Fruit fly (Drosophila melanogaster) whole organism, wandering third instar larva: ENCODE data around the gene Gr92a.

Experiments used
- CG32264 ChIP-seq: fragments of 200-800 bp; sonication (Bioruptor generic); optimal IDR thresholded peaks from 2 replicates; lab custom pipeline; 2016; ENCODE audit warnings: missing biosample characterization, missing genetic modification characterization
- CG9705 ChIP-seq: fragments of 200-800 bp; sonication (Bioruptor generic); optimal IDR thresholded peaks from 2 replicates; lab custom pipeline; 2018; ENCODE audit warnings: missing biosample characterization, mild to moderate bottlenecking, missing genetic modification characterization
- Dfd ChIP-seq: fragments of >200 bp; optimal IDR thresholded peaks from 2 replicates; lab custom pipeline; 2017; ENCODE audit warnings: missing biosample characterization, missing genetic modification characterization
- Dif ChIP-seq: fragments of 200-275, 200-300 bp; sonication (Bioruptor generic); optimal IDR thresholded peaks from 2 replicates; lab custom pipeline; 2018; ENCODE audit warnings: missing biosample characterization, missing genetic modification characterization; ENCODE audit not compliant: partially characterized antibody
- GATAd ChIP-seq: sonication (Bioruptor generic); optimal IDR thresholded peaks from 2 replicates; lab custom pipeline; 2016; ENCODE audit warnings: missing biosample characterization, missing genetic modification characterization
- HLH106 ChIP-seq: fragments of 200-800 bp; optimal IDR thresholded peaks from 3 replicates; lab custom pipeline; 2019; ENCODE audit warnings: missing biosample characterization, mild to moderate bottlenecking, missing genetic modification characterization, moderate library complexity
- Hnf4 ChIP-seq: fragments of 200-800 bp; sonication (Bioruptor generic); optimal IDR thresholded peaks from 2 replicates; lab custom pipeline; 2016; ENCODE audit warnings: missing biosample characterization, mild to moderate bottlenecking, missing genetic modification characterization
- Jra ChIP-seq: sonication (Bioruptor generic); optimal IDR thresholded peaks from 2 replicates; lab custom pipeline; 2016; ENCODE audit warnings: missing biosample characterization, missing genetic modification characterization
- Mio ChIP-seq: sonication (Bioruptor generic); optimal IDR thresholded peaks from 2 replicates; lab custom pipeline; 2016; ENCODE audit warnings: missing biosample characterization, missing genetic modification characterization
- Myc ChIP-seq: fragments of >200 bp; optimal IDR thresholded peaks from 2 replicates; lab custom pipeline; 2017
- N ChIP-seq: fragments of >200 bp; optimal IDR thresholded peaks from 2 replicates; lab custom pipeline; 2018; ENCODE audit warnings: missing biosample characterization, missing external identifiers, missing genetic modification characterization
- OdsH ChIP-seq: fragments of 200-800 bp; sonication (Bioruptor generic); optimal IDR thresholded peaks from 2 replicates; lab custom pipeline; 2016; ENCODE audit warnings: missing biosample characterization, mild to moderate bottlenecking, missing genetic modification characterization
- Sp1 ChIP-seq: fragments of 200-800 bp; sonication (Bioruptor generic); optimal IDR thresholded peaks from 3 replicates; lab custom pipeline; 2019; ENCODE audit warnings: missing biosample characterization, mild to moderate bottlenecking, missing genetic modification characterization, moderate library complexity
- Vsx2 ChIP-seq: fragments of 200-300, 225-300 bp; sonication (Bioruptor generic); optimal IDR thresholded peaks from 2 replicates; lab custom pipeline; 2018; ENCODE audit warnings: missing biosample characterization, missing genetic modification characterization; ENCODE audit not compliant: partially characterized antibody
- dl ChIP-seq, 2 experiments: fragments of 175-275, 200-275 bp in 1 of 2; fragments of 200-275 bp in 1 of 2; sonication (Bioruptor generic); optimal IDR thresholded peaks; lab custom pipeline; 2018; ENCODE audit warnings: mild to moderate bottlenecking in 2 of 2, missing biosample characterization in 2 of 2, missing genetic modification characterization in 2 of 2, moderate library complexity in 2 of 2; ENCODE audit not compliant: partially characterized antibody in 2 of 2, insufficient read depth in 1 of 2
- dmrt93B ChIP-seq: fragments of 200-800 bp; sonication (Bioruptor generic); optimal IDR thresholded peaks from 2 replicates; lab custom pipeline; 2018; ENCODE audit warnings: missing biosample characterization, mild to moderate bottlenecking, missing genetic modification characterization
- dsf ChIP-seq: sonication (Bioruptor generic); optimal IDR thresholded peaks from 2 replicates; lab custom pipeline; 2016; ENCODE audit warnings: missing biosample characterization, missing genetic modification characterization, borderline replicate concordance
- foxo ChIP-seq, 2 experiments: fragments of 200-800 bp; sonication (Bioruptor generic); optimal IDR thresholded peaks; 2 replicates in 1 of 2; 3 replicates in 1 of 2; lab custom pipeline; 2016 to 2017; ENCODE audit warnings: missing biosample characterization in 2 of 2, missing genetic modification characterization in 2 of 2
- fru ChIP-seq: fragments of 200-800 bp; sonication (Bioruptor generic); optimal IDR thresholded peaks from 3 replicates; lab custom pipeline; 2016; ENCODE audit warnings: missing biosample characterization, mild to moderate bottlenecking, missing genetic modification characterization
- h ChIP-seq: fragments of 200-800 bp; sonication (Bioruptor generic); optimal IDR thresholded peaks from 3 replicates; lab custom pipeline; 2016; ENCODE audit warnings: missing biosample characterization, mild to moderate bottlenecking, missing genetic modification characterization
- jim ChIP-seq: fragments of 175-275, 200-325 bp; sonication (Bioruptor generic); optimal IDR thresholded peaks from 2 replicates; lab custom pipeline; 2016; ENCODE audit warnings: missing biosample characterization, mild to moderate bottlenecking, missing genetic modification characterization
- lola ChIP-seq: fragments of >200 bp; optimal IDR thresholded peaks from 2 replicates; lab custom pipeline; 2017; ENCODE audit warnings: missing biosample characterization, missing genetic modification characterization
- pan ChIP-seq: fragments of >200 bp; optimal IDR thresholded peaks from 2 replicates; lab custom pipeline; 2017
- psq ChIP-seq: fragments of 200-800 bp; sonication (Bioruptor generic); optimal IDR thresholded peaks from 3 replicates; lab custom pipeline; 2017; ENCODE audit warnings: missing biosample characterization, mild to moderate bottlenecking, missing genetic modification characterization, moderate library complexity
- rgr ChIP-seq: fragments of 200-800 bp; sonication (Bioruptor generic); optimal IDR thresholded peaks from 3 replicates; lab custom pipeline; 2016; ENCODE audit warnings: missing biosample characterization, mild to moderate bottlenecking, missing genetic modification characterization
- sage ChIP-seq: fragments of 200-800 bp; sonication (Bioruptor generic); optimal IDR thresholded peaks from 2 replicates; lab custom pipeline; 2016; ENCODE audit warnings: missing biosample characterization, mild to moderate bottlenecking, missing genetic modification characterization
- tai ChIP-seq: sonication (Bioruptor generic); optimal IDR thresholded peaks from 2 replicates; lab custom pipeline; 2016; ENCODE audit warnings: missing biosample characterization, missing genetic modification characterization
- usp ChIP-seq: fragments of >200 bp; optimal IDR thresholded peaks from 2 replicates; lab custom pipeline; 2017; ENCODE audit warnings: missing biosample characterization, missing genetic modification characterization
- woc ChIP-seq: sonication (Bioruptor generic); optimal IDR thresholded peaks from 2 replicates; lab custom pipeline; 2016; ENCODE audit warnings: missing biosample characterization, mild to moderate bottlenecking, missing genetic modification characterization

Gr92a gene

DNA sequence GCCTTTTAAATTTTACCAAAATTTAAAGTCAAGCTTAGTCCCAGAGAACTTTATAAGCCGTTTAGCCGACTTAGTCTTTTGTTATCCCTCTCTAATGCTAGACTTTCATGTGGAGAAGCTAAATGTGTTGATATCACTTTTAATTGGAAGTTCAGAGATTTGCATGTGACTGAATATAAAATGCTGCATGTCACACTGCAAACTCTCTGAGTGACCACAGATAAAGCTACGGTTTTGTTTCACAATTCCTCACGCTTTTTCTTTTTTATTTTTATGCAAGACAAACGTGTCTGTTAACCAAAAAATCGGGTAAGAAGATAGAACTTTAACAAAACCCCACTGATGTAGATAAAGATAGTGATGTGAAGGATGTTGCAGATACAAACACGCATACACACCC, 3.5 kb downstream of the Gr92a start:
- TF ChIP-seq Dif (GFP tag; lab: Kevin White, UChicago) (no peak), OdsH (GFP tag; lab: Kevin White, UChicago) (no peak), lola (GFP tag; lab: Kevin White, UChicago) (no peak), Dfd (GFP tag; lab: Kevin White, UChicago) (no peak), psq (GFP tag; lab: Kevin White, UChicago) (no peak), h (GFP tag; lab: Kevin White, UChicago) (no peak), Jra (no peak), fru (no peak), HLH106 (tag; lab: Kevin White, UChicago) (no peak), dmrt93B (no peak), dl (GFP tag; optimal IDR thresholded peaks at IDR 0.05; lab: Kevin White, UChicago; ENCODE audit: insufficient read depth in 1 of 2, partially characterized antibody in 2 of 2) (no peak), Myc (lab: Kevin White, UChicago) (no peak), Sp1 (GFP tag; lab: Kevin White, UChicago) (no peak), Mio (GFP tag; lab: Kevin White, UChicago) (no peak), GATAd (GFP tag; lab: Kevin White, UChicago) (no peak), Vsx2 (no peak), foxo (GFP tag; optimal IDR thresholded peaks at IDR 0.05; lab: Kevin White, UChicago) (no peak), CG32264 (no peak)
- TF ChIP-seq, all 38 proteins: peak for 0

DNA sequence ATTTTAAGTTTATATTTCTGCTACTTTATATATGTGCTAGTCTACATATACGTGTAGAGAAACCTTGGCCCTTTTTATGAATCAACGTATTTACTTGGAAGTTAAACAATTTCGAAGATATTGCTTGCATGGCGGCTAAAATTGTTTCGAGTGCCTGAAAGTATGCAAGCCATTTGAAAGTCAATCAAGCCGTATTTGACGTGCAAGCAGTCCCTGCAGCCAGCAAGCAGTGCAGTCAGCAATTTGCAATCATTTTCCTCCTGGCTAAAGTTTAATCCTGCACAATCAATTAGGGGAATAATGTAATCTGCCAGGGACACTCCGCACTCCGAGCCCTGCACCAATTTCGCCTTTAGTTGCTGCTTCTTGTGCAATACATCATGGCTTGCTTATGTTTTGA, 33.8 kb downstream of the Gr92a start:
- no peak for TF ChIP-seq usp
- TF ChIP-seq psq (GFP tag; lab: Kevin White, UChicago), result no peak
- TF ChIP-seq Hnf4 (GFP tag; lab: Kevin White, UChicago), result no peak
- no peak for TF ChIP-seq CG32264
- TF ChIP-seq Dif (GFP tag; lab: Kevin White, UChicago), result no peak
- no peak for TF ChIP-seq lola (GFP tag; lab: Kevin White, UChicago)
- no peak for TF ChIP-seq rgr (GFP tag; lab: Kevin White, UChicago)
- TF ChIP-seq sage (GFP tag; lab: Kevin White, UChicago), result no peak
- TF ChIP-seq N (GFP tag; lab: Kevin White, UChicago), result peak; percentile 48

DNA sequence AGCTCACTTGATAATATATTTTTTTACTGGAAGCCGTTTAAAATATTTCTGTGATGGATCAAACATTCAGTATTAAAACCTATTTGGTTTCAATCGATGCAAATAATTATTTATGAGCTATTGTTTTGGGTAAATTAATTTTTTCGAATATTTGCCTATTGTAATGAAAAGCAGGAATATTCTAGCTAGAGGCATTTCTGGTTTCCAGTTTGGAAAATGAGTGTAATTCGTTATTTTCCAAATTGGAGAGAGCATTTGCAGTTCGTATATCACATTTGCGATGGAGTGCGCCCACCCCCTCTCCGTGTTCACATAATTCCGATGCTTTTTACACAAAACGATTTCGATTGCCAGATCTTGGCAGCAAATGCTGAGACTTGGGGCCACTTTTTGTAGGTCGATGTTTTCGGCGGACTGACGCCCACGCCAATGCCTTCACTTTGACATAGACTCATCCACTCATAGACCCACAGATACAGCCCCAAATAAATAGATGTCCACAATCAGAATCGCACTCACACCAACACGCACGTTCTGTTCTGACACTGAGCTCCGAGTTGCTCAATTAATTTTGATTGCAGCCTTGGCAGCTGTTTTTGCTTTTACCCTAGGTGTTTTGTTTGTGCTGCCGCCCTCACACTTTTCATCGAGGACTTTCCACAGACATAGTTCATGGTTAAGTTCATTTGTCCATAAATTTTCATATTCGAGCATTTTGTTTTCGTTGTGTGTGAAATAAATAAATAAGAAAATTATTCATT, 47.0 kb downstream of the Gr92a start:
- no peak for TF ChIP-seq rgr (GFP tag; lab: Kevin White, UChicago)
- no peak for TF ChIP-seq Mio (GFP tag; lab: Kevin White, UChicago)
- no peak for TF ChIP-seq GATAd (GFP tag; lab: Kevin White, UChicago)
- no peak for TF ChIP-seq dl (GFP tag; optimal IDR thresholded peaks at IDR 0.05; lab: Kevin White, UChicago; ENCODE audit: insufficient read depth in 1 of 2, partially characterized antibody in 2 of 2)
- TF ChIP-seq Dif (GFP tag; lab: Kevin White, UChicago), result no peak
- TF ChIP-seq tai (GFP tag; lab: Kevin White, UChicago), result no peak
- no peak for TF ChIP-seq h (GFP tag; lab: Kevin White, UChicago)
- TF ChIP-seq pan, result no peak
- TF ChIP-seq lola (GFP tag; lab: Kevin White, UChicago), result no peak
- TF ChIP-seq foxo (GFP tag; optimal IDR thresholded peaks at IDR 0.05; lab: Kevin White, UChicago), result no peak
- TF ChIP-seq Vsx2, result no peak
- no peak for TF ChIP-seq jim (GFP tag; lab: Kevin White, UChicago)
- no peak for TF ChIP-seq CG9705 (GFP tag; lab: Kevin White, UChicago)

dm6 chr3R:20169135-20169534, 48.3 kb downstream of the Gr92a start, which contains the start of gene CG5023:
TSS of gene CG5023 (plus strand) at chr3R:20169435.
- TF ChIP-seq dsf (GFP tag; lab: Kevin White, UChicago) (no peak), HLH106 (tag; lab: Kevin White, UChicago) (no peak), Sp1 (GFP tag; lab: Kevin White, UChicago) (no peak), woc (no peak), Mio (GFP tag; lab: Kevin White, UChicago) (no peak)
- TF ChIP-seq, all 38 proteins: peak for 0
